Worm (Caenorhabditis elegans): ENCODE data around the gene ttr-6.

Gene ttr-6

DNA sequence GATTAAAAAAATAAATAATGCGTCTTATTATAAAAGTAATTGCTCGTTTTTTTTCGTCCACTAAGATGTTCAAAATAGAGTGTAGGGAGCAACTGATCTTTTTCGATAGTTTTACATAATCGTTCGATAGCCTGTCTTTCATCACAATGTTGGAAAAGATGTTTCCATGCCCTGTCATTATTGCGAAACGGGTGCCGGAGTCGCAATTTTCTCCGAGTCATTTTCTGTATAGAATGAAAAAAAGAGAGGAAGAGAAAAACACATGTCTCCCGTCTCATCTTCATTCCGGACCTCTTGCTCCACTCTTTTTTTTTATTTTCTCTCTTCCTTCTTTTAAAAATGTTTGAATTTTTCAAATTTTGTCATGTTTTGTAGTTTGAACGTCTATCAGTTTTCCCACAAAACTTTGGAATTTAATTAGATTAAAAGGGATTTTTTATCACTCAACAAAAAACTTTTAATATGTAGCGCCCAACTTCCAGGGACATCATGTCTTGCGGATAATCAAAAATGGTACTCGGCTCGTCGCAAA lies 44.0 kb downstream of the ttr-6 start, which contains the start of gene svh-2:
Gene svh-2 (plus strand): TSS at position 482 of the 532 bp plus-strand sequence.
- TF ChIP-seq ama-1 (optimal IDR thresholded peaks at IDR 0.05): no peak
- no peak for TF ChIP-seq ama-1 (GFP tag; optimal IDR thresholded peaks at IDR 0.05)
- TF ChIP-seq cebp-1 (GFP tag; IDR thresholded peaks at IDR 0.05): peak; percentile 38; the same call in 1 of the 2 replicates
- TF ChIP-seq cebp-1 (tag; optimal IDR thresholded peaks at IDR 0.05): peak; percentile 89

- TF ChIP-seq snpc-1.3 (tag; optimal IDR thresholded peaks at IDR 0.05; ENCODE audit: insufficient read depth) (no peak), lir-1 (GFP tag; conservative IDR thresholded peaks at IDR 0.05) (no peak), atf-7 (tag; optimal IDR thresholded peaks at IDR 0.05) (no peak), sea-2 (GFP tag; IDR thresholded peaks at IDR 0.05) (no peak), chd-7 (tag; optimal IDR thresholded peaks at IDR 0.05) (no peak), let-607 (tag; optimal IDR thresholded peaks at IDR 0.05) (peak in 1 of 2 experiments; percentile 21), nhr-80 (tag; optimal IDR thresholded peaks at IDR 0.05) (peak; percentile 67), aptf-2 (GFP tag; conservative IDR thresholded peaks at IDR 0.05) (no peak), ceh-79 (tag; optimal IDR thresholded peaks at IDR 0.05) (no peak), bed-2 (GFP tag; IDR thresholded peaks at IDR 0.05) (no peak), ztf-25 (GFP tag; IDR thresholded peaks at IDR 0.05) (no peak), nhr-120 (GFP tag; IDR thresholded peaks at IDR 0.05) (no peak), madf-8 (GFP tag; conservative IDR thresholded peaks at IDR 0.05) (no peak), somi-1 (GFP tag; optimal IDR thresholded peaks at IDR 0.05) (no peak)
These were observed 45.2 kb downstream of the ttr-6 start for ce11 chrX:6551679-6552078.

ce11 chrX:6551073-6551652 lies 45.8 kb downstream of the ttr-6 start:
- TF ChIP-seq rcor-1 (GFP tag; IDR thresholded peaks at IDR 0.05) (no peak), dox-1 (GFP tag; IDR thresholded peaks at IDR 0.05) (peak; percentile 51; the same call in 1 of the 2 replicates), cebp-1 (GFP tag; IDR thresholded peaks at IDR 0.05) (no peak), cebp-1 (tag; optimal IDR thresholded peaks at IDR 0.05) (peak; percentile 34), F33H1.4 (GFP tag; IDR thresholded peaks at IDR 0.05) (no peak), egl-18 (GFP tag; IDR thresholded peaks at IDR 0.05) (no peak)

Data from whole organism, young adult.